Worm (Caenorhabditis elegans): ENCODE measurements around the gene lron-3.

The lron-3 gene

DNA sequence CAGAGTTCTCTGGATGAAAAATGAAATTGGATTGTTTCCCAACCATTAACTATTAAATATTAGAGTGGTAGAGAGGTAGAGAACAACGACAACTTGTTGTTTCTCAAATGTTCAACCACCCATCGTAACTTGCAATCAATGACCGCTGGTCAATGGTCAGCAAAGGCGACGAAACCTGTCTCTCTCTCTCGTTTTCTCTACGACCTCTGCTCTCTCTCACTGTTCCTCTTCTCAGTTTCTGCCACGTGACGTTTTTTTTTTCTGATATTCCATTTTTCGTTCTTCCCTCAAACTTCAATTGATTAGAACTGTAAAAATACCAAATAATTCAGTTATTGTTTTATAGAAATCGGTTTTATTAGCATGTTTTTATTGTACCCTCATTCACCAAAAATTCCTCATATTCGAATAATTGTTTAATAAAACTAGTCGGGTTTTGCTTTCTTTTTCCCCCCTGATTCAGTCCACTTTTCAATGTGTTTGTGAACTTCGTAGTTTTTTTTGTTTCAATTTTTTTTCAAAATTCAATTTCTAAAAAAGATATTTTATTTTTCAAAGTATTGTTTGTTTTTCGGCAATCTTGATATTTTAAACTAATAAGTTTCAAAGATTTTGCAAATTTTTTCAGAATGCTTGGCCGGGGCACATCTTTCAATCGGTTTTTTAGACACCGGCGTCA, 60.7 kb downstream of the lron-3 start, which contains the start of gene suox-1:
suox-1 (plus strand) TSS at position 629 of the 679 bp plus-strand sequence.
- no peak for TF ChIP-seq him-1 (tag; optimal IDR thresholded peaks at IDR 0.05)
- no peak for TF ChIP-seq W03F9.2 (tag; optimal IDR thresholded peaks at IDR 0.05)
- TF ChIP-seq dao-5 (tag; optimal IDR thresholded peaks at IDR 0.05), result no peak

Measured in whole organism, L4/young adult.